Worm (Caenorhabditis elegans) whole organism, young adult: ENCODE results near the gene Y62E10A.13.
A peak's percentile ranks its signal among the peaks of the same experiment; 100 is the strongest.

Experiments used
- Y95B8A.8 ChIP-seq: fragments of 200-800 bp; sonication (Bioruptor generic); IDR thresholded peaks from 2 replicates; pipeline ENCODE4 v1.3.6; 2022; ENCODE audit warnings: missing genetic modification reagents, missing genetic modification characterization, missing compliant biosample characterization
- dpl-1 ChIP-seq: fragments of 150-350 bp; optimal IDR thresholded peaks from 2 replicates; lab custom pipeline; 2014; ENCODE audit warnings: missing biosample characterization, missing genetic modification reagents, missing genetic modification characterization
- nfyb-1 ChIP-seq: fragments of 200-800 bp; sonication (Bioruptor generic); IDR thresholded peaks from 2 replicates; pipeline ENCODE4 v1.3.6; 2022; ENCODE audit warnings: missing genetic modification reagents, missing genetic modification characterization, missing compliant biosample characterization
- nhr-27 ChIP-seq: fragments of 200-800 bp; sonication (Bioruptor generic); optimal IDR thresholded peaks from 2 replicates; lab custom pipeline; 2018; ENCODE audit warnings: mild to moderate bottlenecking, missing genetic modification characterization, moderate library complexity, missing compliant biosample characterization
- pbrm-1 ChIP-seq: fragments of 200-800 bp; sonication (Bioruptor generic); IDR thresholded peaks from 2 replicates; pipeline ENCODE4 v1.3.6; 2022; ENCODE audit warnings: missing genetic modification reagents, missing genetic modification characterization, missing compliant biosample characterization
- pha-4 ChIP-seq: fragments of 150-350 bp; sonication (generic microtip); optimal IDR thresholded peaks from 2 replicates; lab custom pipeline; 2014; ENCODE audit warnings: missing biosample characterization, missing genetic modification reagents, missing genetic modification characterization
- snpc-4 ChIP-seq, 5 experiments: fragments of 150-350 bp in 1 of 5; sonication (generic microtip) in 4 of 5; optimal IDR thresholded peaks; 2 replicates each; lab custom pipeline; 2014 to 2018; ENCODE audit warnings: missing genetic modification characterization in 5 of 5, missing biosample characterization in 3 of 5, antibody characterized with exemption in 2 of 5, mild to moderate bottlenecking in 2 of 5, missing compliant biosample characterization in 2 of 5, missing genotype in 2 of 5, moderate library complexity in 2 of 5, missing genetic modification reagents in 1 of 5
- unc-62 ChIP-seq: fragments of 150-350 bp; optimal IDR thresholded peaks from 2 replicates; lab custom pipeline; 2014; ENCODE audit warnings: missing biosample characterization, missing genetic modification reagents, missing genetic modification characterization
- xnd-1 ChIP-seq: sonication (generic microtip); optimal IDR thresholded peaks from 2 replicates; lab custom pipeline; 2016; ENCODE audit warnings: missing genotype, missing genetic modification reagents, missing genetic modification characterization, missing compliant biosample characterization
- ztf-28 ChIP-seq: fragments of 200-800 bp; sonication (Bioruptor generic); IDR thresholded peaks from 2 replicates; pipeline ENCODE4 v1.3.6; 2022; ENCODE audit warnings: missing genetic modification reagents, missing genetic modification characterization, missing compliant biosample characterization

- TF ChIP-seq ztf-28 (GFP tag; lab: Robert Waterston, UW): no peak
- no peak for TF ChIP-seq nfyb-1 (GFP tag; lab: Robert Waterston, UW)
- no peak for TF ChIP-seq unc-62 (GFP tag; lab: Kevin White, UChicago)
- 0 out of 2 replicates have a peak, but pooled peaks have one; percentile 45 for TF ChIP-seq pbrm-1
- no peak for TF ChIP-seq snpc-4 (GFP tag; optimal IDR thresholded peaks at IDR 0.05; lab: Kevin White, UChicago)
- TF ChIP-seq snpc-4 (tag; optimal IDR thresholded peaks at IDR 0.05; lab: Kevin White, UChicago): peak in 1 of 4 experiments; percentile 44
- no peak for TF ChIP-seq xnd-1 (tag; lab: Kevin White, UChicago)
- no peak for TF ChIP-seq dpl-1 (GFP tag; lab: Kevin White, UChicago)
- TF ChIP-seq Y95B8A.8 (GFP tag; lab: Robert Waterston, UW): no peak
- TF ChIP-seq nhr-27 (tag; lab: Kevin White, UChicago): no peak
- no peak for TF ChIP-seq pha-4 (tag; lab: Kevin White, UChicago)
Observed at ce11 chrIV:13356005-13356404, 42.8 kb downstream of the Y62E10A.13 start.
